Fruit fly (Drosophila melanogaster) whole organism, embryonic: ENCODE data around the gene CG17593.

Experiments
- Aef1 ChIP-seq: fragments of 200-800 bp; sonication (Bioruptor generic); IDR thresholded peaks from 3 replicates; pipeline ENCODE4 v1.3.6; 2022; ENCODE audit warnings: missing biosample characterization, missing genetic modification characterization
- Antp ChIP-seq: fragments of 200-800 bp; sonication (Bioruptor generic); optimal IDR thresholded peaks from 3 replicates; lab custom pipeline; 2016; ENCODE audit warnings: missing biosample characterization, missing genetic modification characterization
- B-H1 ChIP-seq: fragments of 200-800 bp; sonication (Bioruptor generic); IDR thresholded peaks from 3 replicates; pipeline ENCODE4 v1.3.6; 2022; ENCODE audit warnings: missing biosample characterization, missing genetic modification characterization
- CG12155 ChIP-seq: fragments of 200-800 bp; sonication (Bioruptor generic); optimal IDR thresholded peaks from 3 replicates; lab custom pipeline; 2016; ENCODE audit warnings: missing biosample characterization, missing genetic modification characterization
- CG1529 ChIP-seq: fragments of 200-800 bp; sonication (Bioruptor generic); optimal IDR thresholded peaks from 3 replicates; lab custom pipeline; 2018; ENCODE audit warnings: missing biosample characterization, missing genetic modification characterization
- CG16779 ChIP-seq: fragments of 200-800 bp; sonication (Bioruptor generic); IDR thresholded peaks from 2 replicates; pipeline ENCODE4 v1.3.6; 2022; ENCODE audit warnings: missing biosample characterization, missing genetic modification characterization
- CG17359 ChIP-seq: fragments of 200-800 bp; sonication (Bioruptor generic); optimal IDR thresholded peaks from 3 replicates; lab custom pipeline; 2018; ENCODE audit warnings: missing biosample characterization, mild to moderate bottlenecking, missing genetic modification characterization, moderate library complexity
- CG17361 ChIP-seq: fragments of 200-800 bp; sonication (Bioruptor generic); IDR thresholded peaks from 3 replicates; pipeline ENCODE4 v1.3.6; 2022; ENCODE audit warnings: missing biosample characterization, missing genetic modification characterization
- CG17612 ChIP-seq: fragments of 200-800 bp; sonication (Bioruptor generic); IDR thresholded peaks from 2 replicates; pipeline ENCODE4 v1.3.6; 2022; ENCODE audit warnings: missing biosample characterization, missing genetic modification characterization
- CG18262 ChIP-seq: fragments of 200-800 bp; optimal IDR thresholded peaks from 3 replicates; lab custom pipeline; 2019; ENCODE audit warnings: missing biosample characterization, mild to moderate bottlenecking, missing genetic modification characterization, moderate library complexity
- CG30403 ChIP-seq: fragments of 200-800 bp; sonication (Bioruptor generic); optimal IDR thresholded peaks from 3 replicates; lab custom pipeline; 2016; ENCODE audit warnings: missing biosample characterization, missing genetic modification characterization
- CG31224 ChIP-seq: fragments of 200-800 bp; sonication (Bioruptor generic); IDR thresholded peaks from 2 replicates; pipeline ENCODE4 v1.3.6; 2022; ENCODE audit warnings: missing biosample characterization, missing genetic modification characterization
- CG32767 ChIP-seq: fragments of 200-800 bp; sonication (Bioruptor generic); IDR thresholded peaks from 2 replicates; pipeline ENCODE4 v1.3.6; 2022; ENCODE audit warnings: missing biosample characterization, missing genetic modification characterization
- CG34422 ChIP-seq: fragments of 200-800 bp; sonication (Bioruptor generic); IDR thresholded peaks from 3 replicates; pipeline ENCODE4 v1.3.6; 2022; ENCODE audit warnings: missing biosample characterization, missing genetic modification characterization
- CG3847 ChIP-seq: fragments of 200-800 bp; sonication (Bioruptor generic); IDR thresholded peaks from 2 replicates; pipeline ENCODE4 v1.3.6; 2022; ENCODE audit warnings: missing biosample characterization, missing genetic modification characterization
- CG4282 ChIP-seq: fragments of 200-800 bp; sonication (Bioruptor generic); optimal IDR thresholded peaks from 2 replicates; lab custom pipeline; 2016; ENCODE audit warnings: missing biosample characterization, missing genetic modification characterization
- CG43689 ChIP-seq: fragments of 200-800 bp; sonication (Bioruptor generic); IDR thresholded peaks from 2 replicates; pipeline ENCODE4 v1.3.6; 2022; ENCODE audit warnings: missing biosample characterization, missing genetic modification characterization
- CG8359 ChIP-seq: fragments of 200-800 bp; sonication (Bioruptor generic); optimal IDR thresholded peaks from 2 replicates; lab custom pipeline; 2017; ENCODE audit warnings: missing biosample characterization, mild to moderate bottlenecking, missing genetic modification characterization, borderline replicate concordance
- CG8765 ChIP-seq: fragments of 200-800 bp; sonication (Bioruptor generic); IDR thresholded peaks from 2 replicates; pipeline ENCODE4 v1.3.6; 2022; ENCODE audit warnings: missing biosample characterization, missing genetic modification characterization
- CG8924 ChIP-seq: fragments of 200-800 bp; optimal IDR thresholded peaks from 3 replicates; lab custom pipeline; 2019; ENCODE audit warnings: missing biosample characterization, mild to moderate bottlenecking, missing genetic modification characterization, moderate library complexity
- CG9817 ChIP-seq: fragments of 200-800 bp; sonication (Bioruptor generic); optimal IDR thresholded peaks from 2 replicates; lab custom pipeline; 2018; ENCODE audit warnings: missing biosample characterization, mild to moderate bottlenecking, missing genetic modification characterization, moderate library complexity
- CoRest ChIP-seq: fragments of 200-800 bp; sonication (Bioruptor generic); optimal IDR thresholded peaks from 3 replicates; lab custom pipeline; 2018; ENCODE audit warnings: missing biosample characterization, mild to moderate bottlenecking, missing genetic modification characterization, moderate library complexity
- Drgx ChIP-seq: fragments of 200-800 bp; sonication (Bioruptor generic); IDR thresholded peaks from 2 replicates; pipeline ENCODE4 v1.3.6; 2022; ENCODE audit warnings: missing biosample characterization, missing genetic modification characterization
- ERR ChIP-seq: fragments of 200-800 bp; sonication (Bioruptor generic); optimal IDR thresholded peaks from 2 replicates; lab custom pipeline; 2016; ENCODE audit warnings: missing biosample characterization, missing genetic modification characterization
- Ets65A ChIP-seq: fragments of 200-800 bp; sonication (Bioruptor generic); peaks from one replicate; lab custom pipeline; 2016; ENCODE audit warnings: missing biosample characterization, missing genetic modification characterization
- HLHmδ ChIP-seq: fragments of 200-800 bp; sonication (Bioruptor generic); optimal IDR thresholded peaks from 2 replicates; lab custom pipeline; 2018; ENCODE audit warnings: missing biosample characterization, mild to moderate bottlenecking, missing genetic modification characterization, moderate library complexity
- Lim3 ChIP-seq: fragments of 200-800 bp; sonication (Bioruptor generic); IDR thresholded peaks from 2 replicates; pipeline ENCODE4 v1.3.6; 2022; ENCODE audit warnings: missing biosample characterization, missing genetic modification characterization
- MBD-R2 ChIP-seq: fragments of 200-800 bp; sonication (Bioruptor generic); IDR thresholded peaks from 2 replicates; pipeline ENCODE4 v1.3.6; 2022; ENCODE audit warnings: missing biosample characterization, missing genetic modification characterization
- Nf-YA ChIP-seq: fragments of 200-800 bp; sonication (Bioruptor generic); IDR thresholded peaks from 2 replicates; pipeline ENCODE4 v1.3.6; 2022; ENCODE audit warnings: missing biosample characterization, missing genetic modification characterization
- Oaz ChIP-seq: fragments of 200-800 bp; sonication (Bioruptor generic); IDR thresholded peaks from 2 replicates; pipeline ENCODE4 v1.3.6; 2022; ENCODE audit warnings: missing biosample characterization, missing genetic modification characterization
- Scr ChIP-seq: fragments of 200-800 bp; sonication (Bioruptor generic); IDR thresholded peaks from 2 replicates; pipeline ENCODE4 v1.3.6; 2022; ENCODE audit warnings: missing biosample characterization, missing genetic modification characterization; ENCODE audit not compliant: partially characterized antibody
- TFAM ChIP-seq: fragments of 200-800 bp; sonication (Bioruptor generic); optimal IDR thresholded peaks from 2 replicates; lab custom pipeline; 2017; ENCODE audit warnings: missing biosample characterization, missing genetic modification characterization, inconsistent platforms
- YL-1 ChIP-seq: fragments of 200-800 bp; sonication (Bioruptor generic); optimal IDR thresholded peaks from 3 replicates; lab custom pipeline; 2017; ENCODE audit warnings: missing biosample characterization, mild to moderate bottlenecking, missing genetic modification characterization
- ab ChIP-seq: fragments of 200-800 bp; sonication (Bioruptor generic); optimal IDR thresholded peaks from 2 replicates; lab custom pipeline; 2016; ENCODE audit warnings: missing biosample characterization, missing genetic modification characterization
- bcd ChIP-seq: fragments of 200-800 bp; sonication (Bioruptor generic); optimal IDR thresholded peaks from 2 replicates; lab custom pipeline; 2017; ENCODE audit warnings: missing biosample characterization, mild to moderate bottlenecking, missing genetic modification characterization
- cwo ChIP-seq: fragments of 200-800 bp; sonication (Bioruptor generic); optimal IDR thresholded peaks from 3 replicates; lab custom pipeline; 2017; ENCODE audit warnings: missing biosample characterization, missing genetic modification characterization, mild to moderate bottlenecking, moderate library complexity, missing genetic modification reagents
- dati ChIP-seq: fragments of 200-800 bp; sonication (Bioruptor generic); IDR thresholded peaks from 2 replicates; pipeline ENCODE4 v1.3.6; 2022; ENCODE audit warnings: missing biosample characterization, missing genetic modification characterization
- fu2 ChIP-seq: fragments of 200-800 bp; sonication (Bioruptor generic); optimal IDR thresholded peaks from 2 replicates; lab custom pipeline; 2016; ENCODE audit warnings: missing biosample characterization, missing genetic modification characterization
- gro ChIP-seq: fragments of 200-800 bp; sonication (Bioruptor generic); optimal IDR thresholded peaks from 2 replicates; lab custom pipeline; 2016; ENCODE audit warnings: missing biosample characterization, missing genetic modification characterization
- hb ChIP-seq: fragments of 200-800 bp; sonication (Bioruptor generic); IDR thresholded peaks from 3 replicates; pipeline ENCODE4 v1.3.6; 2022; ENCODE audit warnings: missing biosample characterization, missing genetic modification characterization; ENCODE audit not compliant: partially characterized antibody
- mam ChIP-seq: fragments of 200-800 bp; sonication (Bioruptor generic); optimal IDR thresholded peaks from 3 replicates; lab custom pipeline; 2016; ENCODE audit warnings: missing biosample characterization, missing genetic modification characterization
- oc ChIP-seq: fragments of 200-800 bp; sonication (Bioruptor generic); optimal IDR thresholded peaks from 2 replicates; lab custom pipeline; 2018; ENCODE audit warnings: missing biosample characterization, mild to moderate bottlenecking, missing genetic modification characterization, moderate library complexity
- pan ChIP-seq, 4 experiments: fragments of >200 bp in 3 of 4; fragments of 200-800 bp in 1 of 4; sonication (Bioruptor generic) in 1 of 4; optimal IDR thresholded peaks in 3 of 4; IDR thresholded peaks in 1 of 4; 2 replicates each; pipeline versions ENCODE4 v1.3.6 to Lab custom; 2017 to 2022; ENCODE audit warnings: missing biosample characterization in 2 of 4, missing genetic modification characterization in 2 of 4, mixed read lengths in 1 of 4
- pros ChIP-seq: fragments of 200-800 bp; sonication (Bioruptor generic); optimal IDR thresholded peaks from 3 replicates; lab custom pipeline; 2019; ENCODE audit warnings: missing biosample characterization, mild to moderate bottlenecking, missing genetic modification characterization, moderate library complexity
- schlank ChIP-seq: fragments of 200-800 bp; sonication (Bioruptor generic); optimal IDR thresholded peaks from 2 replicates; lab custom pipeline; 2018; ENCODE audit warnings: missing biosample characterization, mild to moderate bottlenecking, missing genetic modification characterization
- sens-2 ChIP-seq: fragments of 200-800 bp; sonication (Bioruptor generic); IDR thresholded peaks from 2 replicates; pipeline ENCODE4 v1.3.6; 2022; ENCODE audit warnings: missing biosample characterization, missing genetic modification characterization
- sob ChIP-seq: fragments of 200-800 bp; sonication (Bioruptor generic); IDR thresholded peaks from 2 replicates; pipeline ENCODE4 v1.3.6; 2022; ENCODE audit warnings: missing biosample characterization, missing genetic modification characterization
- tna ChIP-seq: fragments of 200-800 bp; sonication (Bioruptor generic); IDR thresholded peaks from 2 replicates; pipeline ENCODE4 v1.3.6; 2022; ENCODE audit warnings: missing biosample characterization, missing genetic modification characterization; ENCODE audit not compliant: partially characterized antibody
- vnd ChIP-seq: fragments of 200-800 bp; sonication (Bioruptor generic); IDR thresholded peaks from 3 replicates; pipeline ENCODE4 v1.3.6; 2022; ENCODE audit warnings: missing biosample characterization, missing genetic modification characterization; ENCODE audit not compliant: partially characterized antibody
- vvl ChIP-seq: fragments of 200-800 bp; sonication (Bioruptor generic); IDR thresholded peaks from 2 replicates; pipeline ENCODE4 v1.3.6; 2022; ENCODE audit warnings: missing biosample characterization, missing genetic modification characterization

CG17593 gene

dm6 chr2L:3534227-3534842 is 19.7 kb downstream of the CG17593 start (continued):
- peak; percentile 36 for TF ChIP-seq CG8924 (tag; lab: Kevin White, UChicago)
- TF ChIP-seq Ets65A (GFP tag; lab: Kevin White, UChicago): peak; percentile 81
- peak; percentile 64 for TF ChIP-seq CG30403 (GFP tag; lab: Kevin White, UChicago)
- TF ChIP-seq CG8359: no peak
- TF ChIP-seq sob (GFP tag; lab: Robert Waterston, UW): peak; percentile 77
- no peak for TF ChIP-seq CG16779 (GFP tag; lab: Robert Waterston, UW)
- TF ChIP-seq CG34422 (GFP tag; lab: Robert Waterston, UW): peak; percentile 54; the same call in 1 of the 3 replicates
- peak; percentile 64 for TF ChIP-seq CG17359 (tag; lab: Kevin White, UChicago)
- TF ChIP-seq dati: no peak
- no peak for TF ChIP-seq HLHmδ (GFP tag; lab: Kevin White, UChicago)
- TF ChIP-seq oc (tag; lab: Kevin White, UChicago): no peak
- peak; percentile 40 for TF ChIP-seq CG12155 (GFP tag; lab: Kevin White, UChicago)
- TF ChIP-seq pros (GFP tag; lab: Kevin White, UChicago): no peak
- TF ChIP-seq Aef1 (GFP tag; lab: Robert Waterston, UW): peak; percentile 58; the same call in 2 of the 3 replicates
- TF ChIP-seq CG18262 (tag; lab: Kevin White, UChicago): peak; percentile 67
- TF ChIP-seq sens-2 (GFP tag; lab: Robert Waterston, UW): no peak; the same call in 1 of the 2 replicates
- TF ChIP-seq fu2 (GFP tag; lab: Kevin White, UChicago): no peak
- peak; percentile 85 for TF ChIP-seq Drgx (GFP tag; lab: Robert Waterston, UW)
- peak; percentile 3 for TF ChIP-seq bcd (GFP tag; lab: Kevin White, UChicago)
- TF ChIP-seq schlank (tag; lab: Kevin White, UChicago): no peak
- no peak for TF ChIP-seq Lim3 (GFP tag; lab: Robert Waterston, UW)
- no peak for TF ChIP-seq ERR (GFP tag; lab: Kevin White, UChicago)
- TF ChIP-seq CG31224 (GFP tag; lab: Robert Waterston, UW): no peak
- no peak for TF ChIP-seq Scr
- TF ChIP-seq MBD-R2 (GFP tag; lab: Robert Waterston, UW): no peak
- TF ChIP-seq CG8765 (GFP tag; lab: Robert Waterston, UW): no peak
- TF ChIP-seq vvl: peak; percentile 79
- no peak for TF ChIP-seq tna (GFP tag; lab: Robert Waterston, UW)
- TF ChIP-seq Nf-YA (GFP tag; lab: Robert Waterston, UW): no peak
- TF ChIP-seq CG4282 (GFP tag; lab: Kevin White, UChicago): no peak
- TF ChIP-seq Antp (GFP tag; lab: Kevin White, UChicago): peak; percentile 56
- TF ChIP-seq B-H1 (GFP tag; lab: Robert Waterston, UW): no peak; the same call in 2 of the 3 replicates
- 0 out of 2 replicates have a peak, but pooled peaks have one; percentile 42 for TF ChIP-seq CG32767
- no peak for TF ChIP-seq vnd (GFP tag; lab: Robert Waterston, UW)
- TF ChIP-seq hb: no peak
- no peak for TF ChIP-seq YL-1 (GFP tag; lab: Kevin White, UChicago)
- TF ChIP-seq ab (GFP tag; lab: Kevin White, UChicago): no peak
- TF ChIP-seq CG3847: peak; percentile 35; the same call in 1 of the 2 replicates
- TF ChIP-seq CG9817 (tag; lab: Kevin White, UChicago): peak; percentile 33
- peak; percentile 46 for TF ChIP-seq mam (GFP tag; lab: Kevin White, UChicago)
- no peak for TF ChIP-seq cwo
- no peak for TF ChIP-seq CG17612
- TF ChIP-seq CG17361 (GFP tag; lab: Robert Waterston, UW): peak; percentile 61
- peak; percentile 41 for TF ChIP-seq CG1529 (GFP tag; lab: Kevin White, UChicago)
- TF ChIP-seq pan (optimal IDR thresholded peaks at IDR 0.05; lab: Kevin White, UChicago): no peak
- TF ChIP-seq pan (GFP tag; optimal IDR thresholded peaks at IDR 0.05 in 1 of 2, IDR thresholded peaks at IDR 0.05 in 1 of 2): peak in 1 of 2 experiments; percentile 58
- TF ChIP-seq CG43689 (GFP tag; lab: Robert Waterston, UW): no peak
- peak; percentile 28 for TF ChIP-seq gro (GFP tag; lab: Kevin White, UChicago)
- TF ChIP-seq CoRest: peak; percentile 39
- peak; percentile 44; the same call in 1 of the 2 replicates for TF ChIP-seq Oaz
- no peak for TF ChIP-seq TFAM (GFP tag; lab: Kevin White, UChicago)
